Worm (Caenorhabditis elegans) whole organism, young adult: ENCODE measurements around the gene srx-73.

ENCODE experiments used
- dpff-1 ChIP-seq: sonication (generic microtip); optimal IDR thresholded peaks from 2 replicates; lab custom pipeline; 2017; ENCODE audit warnings: mild to moderate bottlenecking, missing genetic modification characterization, missing compliant biosample characterization
- ets-4 ChIP-seq: fragments of 200-800 bp; sonication (Bioruptor generic); optimal IDR thresholded peaks from 2 replicates; lab custom pipeline; 2018; ENCODE audit warnings: mild to moderate bottlenecking, missing genetic modification characterization, missing compliant biosample characterization
- hsf-1 ChIP-seq: fragments of 200-800 bp; sonication (Bioruptor generic); IDR thresholded peaks from 2 replicates; pipeline ENCODE4 v1.3.6; 2022; ENCODE audit warnings: missing genetic modification reagents, missing genetic modification characterization, missing compliant biosample characterization
- lag-1 ChIP-seq: fragments of 200-800 bp; sonication (Bioruptor generic); IDR thresholded peaks from 2 replicates; pipeline ENCODE4 v1.3.6; 2022; ENCODE audit warnings: missing genetic modification reagents, missing genetic modification characterization, missing compliant biosample characterization
- mxl-1 ChIP-seq: sonication (generic microtip); optimal IDR thresholded peaks from 2 replicates; lab custom pipeline; 2016; ENCODE audit warnings: missing genetic modification characterization, missing compliant biosample characterization
- rec-8 ChIP-seq, 2 experiments: sonication (generic microtip); optimal IDR thresholded peaks; 2 replicates each; lab custom pipeline; 2016; ENCODE audit warnings: mild to moderate bottlenecking in 2 of 2, missing genetic modification characterization in 2 of 2, missing genetic modification reagents in 2 of 2, missing genotype in 2 of 2, missing biosample characterization in 1 of 2, missing compliant biosample characterization in 1 of 2, moderate library complexity in 1 of 2
- sdz-38 ChIP-seq: sonication (generic microtip); optimal IDR thresholded peaks from 2 replicates; lab custom pipeline; 2016; ENCODE audit warnings: missing genotype, missing genetic modification characterization, missing compliant biosample characterization
- snpc-3.4 ChIP-seq: sonication (generic microtip); optimal IDR thresholded peaks from 2 replicates; lab custom pipeline; 2017; ENCODE audit warnings: missing genetic modification characterization, mild to moderate bottlenecking, missing compliant biosample characterization, antibody characterized with exemption, moderate library complexity, missing genotype, missing genetic modification reagents

- TF ChIP-seq sdz-38, result no peak
- no peak for TF ChIP-seq lag-1 (GFP tag; lab: Robert Waterston, UW)
- TF ChIP-seq ets-4, result no peak
- no peak for TF ChIP-seq snpc-3.4 (tag; lab: Kevin White, UChicago)
- TF ChIP-seq hsf-1 (GFP tag; lab: Robert Waterston, UW), result no peak
- no peak for TF ChIP-seq mxl-1
- TF ChIP-seq rec-8 (tag; optimal IDR thresholded peaks at IDR 0.05; lab: Kevin White, UChicago), result no peak
- TF ChIP-seq dpff-1 (tag; lab: Kevin White, UChicago), result no peak
These were observed 1.5 kb upstream of the srx-73 start for ce11 chrV:4667062-4667461.
